Worm (Caenorhabditis elegans): ENCODE results near the gene C07H6.2.

Gene C07H6.2

DNA sequence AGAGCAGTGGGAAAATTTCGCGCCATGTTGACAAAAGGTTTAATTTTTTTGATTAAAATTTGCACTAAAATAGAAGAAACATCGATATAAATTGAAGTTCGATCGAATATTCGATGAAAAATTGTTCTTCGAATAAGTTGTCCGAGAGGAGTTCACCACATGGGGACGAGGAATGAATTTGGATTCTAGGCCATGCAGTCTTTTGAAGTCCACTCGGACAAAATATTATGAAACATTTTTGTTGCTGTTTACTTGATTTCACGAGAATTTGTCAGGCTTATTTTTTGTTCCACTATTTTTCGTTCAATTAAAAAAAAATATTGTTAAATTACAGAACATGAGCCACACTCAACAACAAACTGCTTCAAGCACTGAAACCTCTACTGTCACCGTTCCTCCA is at the start of gene C07H6.2, which contains the start of gene cux-7 (continued):
- TF ChIP-seq let-607 (tag; optimal IDR thresholded peaks at IDR 0.05) (peak in 1 of 2 experiments; percentile 88), C06A6.2 (GFP tag; conservative IDR thresholded peaks at IDR 0.05) (peak; percentile 78; the same call in 1 of the 2 replicates), ceh-40 (GFP tag; IDR thresholded peaks at IDR 0.05) (peak; percentile 87), efl-1 (GFP tag; optimal IDR thresholded peaks at IDR 0.05) (peak; percentile 48), lin-54 (GFP tag; optimal IDR thresholded peaks at IDR 0.05) (peak; percentile 88), B0336.3 (GFP tag; IDR thresholded peaks at IDR 0.05) (0 out of 2 replicates have a peak, but pooled peaks have one; percentile 45), attf-6 (GFP tag; IDR thresholded peaks at IDR 0.05) (peak; percentile 26; the same call in 1 of the 2 replicates), egl-44 (GFP tag; IDR thresholded peaks at IDR 0.05) (no peak), ceh-100 (GFP tag; IDR thresholded peaks at IDR 0.05) (peak; percentile 79), tlf-1 (GFP tag; optimal IDR thresholded peaks at IDR 0.05) (peak; percentile 83), ztf-18 (tag; optimal IDR thresholded peaks at IDR 0.05) (peak; percentile 71), ccch-3 (GFP tag; optimal IDR thresholded peaks at IDR 0.05) (peak; percentile 97), ztf-22 (GFP tag; optimal IDR thresholded peaks at IDR 0.05) (peak; percentile 29), F55B11.4 (tag; optimal IDR thresholded peaks at IDR 0.05; ENCODE audit: borderline replicate concordance, insufficient read depth) (no peak), D2030.7 (GFP tag; IDR thresholded peaks at IDR 0.05) (peak; percentile 75), ztf-28 (GFP tag; IDR thresholded peaks at IDR 0.05) (peak; percentile 71; the same call in 1 of the 2 replicates), ceh-27 (GFP tag; optimal IDR thresholded peaks at IDR 0.05) (peak; percentile 98), lsy-27 (tag; optimal IDR thresholded peaks at IDR 0.05; ENCODE audit: borderline replicate concordance, insufficient read depth) (no peak), pha-4 (tag; optimal IDR thresholded peaks at IDR 0.05) (no peak), sptf-2 (GFP tag; optimal IDR thresholded peaks at IDR 0.05) (no peak), rec-8 (tag; optimal IDR thresholded peaks at IDR 0.05) (peak; percentile 87 to 96), mel-28 (tag; optimal IDR thresholded peaks at IDR 0.05; ENCODE audit: borderline replicate concordance) (peak; percentile 34), hlh-12 (tag; optimal IDR thresholded peaks at IDR 0.05) (peak; percentile 39), F39B2.1 (GFP tag; IDR thresholded peaks at IDR 0.05) (peak; percentile 35; the same call in 1 of the 2 replicates), B0035.1 (tag; optimal IDR thresholded peaks at IDR 0.05) (peak; percentile 84), cebp-1 (GFP tag; IDR thresholded peaks at IDR 0.05) (peak; percentile 90), cebp-1 (tag; optimal IDR thresholded peaks at IDR 0.05) (peak; percentile 95), madf-6 (GFP tag; IDR thresholded peaks at IDR 0.05) (peak; percentile 87), mxl-1 (tag; optimal IDR thresholded peaks at IDR 0.05) (no peak), zim-3 (tag; optimal IDR thresholded peaks at IDR 0.05) (peak; percentile 96), akir-1 (GFP tag; optimal IDR thresholded peaks at IDR 0.05) (peak; percentile 94), hmg-1.2 (GFP tag; IDR thresholded peaks at IDR 0.05) (peak; percentile 37; the same call in 1 of the 2 replicates), unc-130 (GFP tag; optimal IDR thresholded peaks at IDR 0.05) (peak; percentile 97), F23B12.7 (tag; optimal IDR thresholded peaks at IDR 0.05; ENCODE audit: insufficient read depth) (no peak), Y53F4B.3 (GFP tag; IDR thresholded peaks at IDR 0.05) (no peak), B0019.2 (GFP tag; conservative IDR thresholded peaks at IDR 0.05) (peak; percentile 54; the same call in 1 of the 2 replicates), nhr-27 (tag; optimal IDR thresholded peaks at IDR 0.05) (peak; percentile 79), tbx-9 (tag; optimal IDR thresholded peaks at IDR 0.05; ENCODE audit: borderline replicate concordance) (no peak), T26A5.8 (tag; optimal IDR thresholded peaks at IDR 0.05) (no peak), tbp1 (GFP tag; optimal IDR thresholded peaks at IDR 0.05) (peak; percentile 60), sdz-38 (tag; optimal IDR thresholded peaks at IDR 0.05) (peak; percentile 24), mes-4 (tag; optimal IDR thresholded peaks at IDR 0.05) (peak; percentile 20), lin-40 (tag; optimal IDR thresholded peaks at IDR 0.05) (peak; percentile 91), dox-1 (GFP tag; IDR thresholded peaks at IDR 0.05) (peak; percentile 86), ztf-3 (GFP tag; optimal IDR thresholded peaks at IDR 0.05) (no peak), repo-1 (tag; optimal IDR thresholded peaks at IDR 0.05) (peak; percentile 74), ets-4 (GFP tag; optimal IDR thresholded peaks at IDR 0.05) (no peak), hmg-20 (GFP tag; IDR thresholded peaks at IDR 0.05) (peak; percentile 80; the same call in 1 of the 2 replicates)
